Worm (Caenorhabditis elegans) whole organism, L2 larva: ENCODE data around the gene asp-16.

Source experiments
- C34F6.9 ChIP-seq: fragments of 150-350 bp; optimal IDR thresholded peaks from 2 replicates; lab custom pipeline; 2014; ENCODE audit warnings: missing biosample characterization, missing genetic modification characterization
- Y55F3AM.14 ChIP-seq: fragments of 200-800 bp; sonication (Bioruptor generic); optimal IDR thresholded peaks from 2 replicates; lab custom pipeline; 2018; ENCODE audit warnings: mild to moderate bottlenecking, missing genetic modification characterization, missing compliant biosample characterization
- blmp-1 ChIP-seq: sonication (generic microtip); optimal IDR thresholded peaks from 2 replicates; lab custom pipeline; 2017; ENCODE audit warnings: missing genetic modification characterization, mild to moderate bottlenecking, missing compliant biosample characterization, antibody characterized with exemption, moderate library complexity; ENCODE audit not compliant: insufficient read depth
- ceh-82 ChIP-seq: fragments of 150-350 bp; optimal IDR thresholded peaks from 2 replicates; lab custom pipeline; 2014; ENCODE audit warnings: missing biosample characterization, missing genetic modification characterization
- lin-11 ChIP-seq: fragments of 150-350 bp; sonication (generic microtip); optimal IDR thresholded peaks from 2 replicates; lab custom pipeline; 2014; ENCODE audit warnings: missing biosample characterization, missing genetic modification characterization, inconsistent platforms, mixed read lengths
- lin-39 ChIP-seq: fragments of 150-350 bp; optimal IDR thresholded peaks from 2 replicates; lab custom pipeline; 2014; ENCODE audit warnings: missing biosample characterization, missing genetic modification reagents, missing genetic modification characterization
- nhr-11 ChIP-seq: fragments of 150-350 bp; optimal IDR thresholded peaks from 2 replicates; lab custom pipeline; 2014; ENCODE audit warnings: missing biosample characterization, missing genetic modification characterization
- nhr-12 ChIP-seq: fragments of 150-350 bp; optimal IDR thresholded peaks from 2 replicates; lab custom pipeline; 2014; ENCODE audit warnings: missing biosample characterization, missing genetic modification characterization
- nhr-237 ChIP-seq: fragments of 150-350 bp; optimal IDR thresholded peaks from 2 replicates; lab custom pipeline; 2014; ENCODE audit warnings: missing biosample characterization, missing genetic modification characterization
- nhr-6 ChIP-seq: fragments of 150-350 bp; optimal IDR thresholded peaks from 2 replicates; lab custom pipeline; 2014; ENCODE audit warnings: missing biosample characterization, missing genetic modification characterization
- skn-1 ChIP-seq: sonication (generic microtip); optimal IDR thresholded peaks from 2 replicates; lab custom pipeline; 2017; ENCODE audit warnings: missing biosample characterization, missing genetic modification characterization
- snpc-4 ChIP-seq: fragments of 150-350 bp; optimal IDR thresholded peaks from 2 replicates; lab custom pipeline; 2014; ENCODE audit warnings: missing biosample characterization, missing genetic modification characterization
- unc-39 ChIP-seq: fragments of 150-350 bp; optimal IDR thresholded peaks from 2 replicates; lab custom pipeline; 2014; ENCODE audit warnings: missing biosample characterization, missing genetic modification characterization
- zag-1 ChIP-seq: fragments of 150-350 bp; optimal IDR thresholded peaks from 2 replicates; lab custom pipeline; 2014; ENCODE audit warnings: missing biosample characterization, missing genetic modification characterization

ce11 chrV:19042256-19042655 lies at the start of gene asp-16:
- TF ChIP-seq nhr-12 (tag; lab: Kevin White, UChicago) = no peak
- TF ChIP-seq lin-39 (tag; lab: Kevin White, UChicago) = no peak
- no peak for TF ChIP-seq zag-1 (tag; lab: Kevin White, UChicago)
- no peak for TF ChIP-seq C34F6.9 (tag; lab: Kevin White, UChicago)
- TF ChIP-seq Y55F3AM.14 (GFP tag; lab: Kevin White, UChicago) = no peak
- no peak for TF ChIP-seq nhr-237 (tag; lab: Kevin White, UChicago)
- TF ChIP-seq unc-39 (tag; lab: Kevin White, UChicago) = no peak
- no peak for TF ChIP-seq skn-1 (tag; lab: Kevin White, UChicago)
- no peak for TF ChIP-seq ceh-82 (tag; lab: Kevin White, UChicago)
- no peak for TF ChIP-seq nhr-11 (tag; lab: Kevin White, UChicago)
- no peak for TF ChIP-seq lin-11 (tag; lab: Kevin White, UChicago)
- TF ChIP-seq snpc-4 (tag; lab: Kevin White, UChicago) = no peak
- TF ChIP-seq blmp-1 (tag; lab: Kevin White, UChicago) = no peak
- no peak for TF ChIP-seq nhr-6 (tag; lab: Kevin White, UChicago)
